Fruit fly (Drosophila melanogaster): Measurements from ENCODE around the gene Dlc90F.

- no peak for TF ChIP-seq D1 (tag; optimal IDR thresholded peaks at IDR 0.05)
- 0 out of 2 replicates have a peak, but pooled peaks have one; percentile 26 for TF ChIP-seq CG32121 (GFP tag; IDR thresholded peaks at IDR 0.05)
- TF ChIP-seq CG10348 (GFP tag; IDR thresholded peaks at IDR 0.05): 0 out of 2 replicates have a peak, but pooled peaks have one; percentile 18
- peak; percentile 42 for TF ChIP-seq gl (tag; optimal IDR thresholded peaks at IDR 0.05)
- TF ChIP-seq rn (GFP tag; IDR thresholded peaks at IDR 0.05): no peak
- peak; percentile 70; the same call in 2 of the 3 replicates for TF ChIP-seq fd96Ca (GFP tag; IDR thresholded peaks at IDR 0.05)
- TF ChIP-seq CG9948 (tag; optimal IDR thresholded peaks at IDR 0.05): peak; percentile 49
- peak; percentile 76 for TF ChIP-seq CG4496 (GFP tag; IDR thresholded peaks at IDR 0.05)
- TF ChIP-seq CG12605 (GFP tag; IDR thresholded peaks at IDR 0.05): 0 out of 2 replicates have a peak, but pooled peaks have one; percentile 13
- TF ChIP-seq CG8159 (tag; optimal IDR thresholded peaks at IDR 0.05): peak; percentile 74
- no peak for TF ChIP-seq Pif1A (GFP tag; optimal IDR thresholded peaks at IDR 0.05)
- TF ChIP-seq CG34367 (tag; optimal IDR thresholded peaks at IDR 0.05): peak; percentile 8
- TF ChIP-seq Ets98B (GFP tag; IDR thresholded peaks at IDR 0.05): peak; percentile 47; the same call in 1 of the 2 replicates
Observed at dm6 chr3R:18311368-18311919, 12.4 kb downstream of the Dlc90F start.
